Worm (Caenorhabditis elegans) whole organism, midembryonic: ENCODE measurements around the gene srd-33.

Source experiments
- cog-1 ChIP-seq: sonication (generic microtip); optimal IDR thresholded peaks from 2 replicates; lab custom pipeline; 2016; ENCODE audit warnings: missing genetic modification characterization, missing compliant biosample characterization
- flt-1 ChIP-seq: fragments of 200-800 bp; sonication (Bioruptor generic); IDR thresholded peaks from 2 replicates; pipeline ENCODE4 v1.3.6; 2022; ENCODE audit warnings: missing genetic modification characterization, missing compliant biosample characterization
- klf-2 ChIP-seq: fragments of 200-800 bp; sonication (Bioruptor generic); conservative IDR thresholded peaks from 2 replicates; pipeline ENCODE4 v1.3.6; 2022; ENCODE audit warnings: missing genetic modification reagents, missing genetic modification characterization, missing compliant biosample characterization
- med-1 ChIP-seq: sonication (generic microtip); optimal IDR thresholded peaks from 2 replicates; lab custom pipeline; 2017; ENCODE audit warnings: missing genetic modification characterization, mild to moderate bottlenecking, missing compliant biosample characterization, antibody characterized with exemption, missing genetic modification reagents; ENCODE audit not compliant: insufficient read depth
- ref-1 ChIP-seq: fragments of 200-800 bp; sonication (Bioruptor generic); conservative IDR thresholded peaks from 2 replicates; pipeline ENCODE4 v1.3.6; 2022; ENCODE audit warnings: missing genetic modification reagents, missing genetic modification characterization, missing compliant biosample characterization
- tab-1 ChIP-seq: fragments of 200-800 bp; sonication (Bioruptor generic); IDR thresholded peaks from 2 replicates; pipeline ENCODE4 v1.3.6; 2022; ENCODE audit warnings: missing genetic modification characterization, missing compliant biosample characterization
- ztf-29 ChIP-seq: fragments of 200-800 bp; sonication (Bioruptor generic); IDR thresholded peaks from 2 replicates; pipeline ENCODE4 v1.3.6; 2022; ENCODE audit warnings: missing genetic modification reagents, missing genetic modification characterization, missing compliant biosample characterization

ce11 chrV:4920690-4921152 is 48.6 kb downstream of the srd-33 start, which contains the start of the genes C02E7.8 and srh-23:
- TF ChIP-seq med-1 (GFP tag; lab: Kevin White, UChicago): no peak
- no peak for TF ChIP-seq klf-2 (GFP tag; lab: Robert Waterston, UW)
- no peak for TF ChIP-seq cog-1 (tag; lab: Kevin White, UChicago)
- no peak for TF ChIP-seq tab-1 (GFP tag; lab: Robert Waterston, UW)
- no peak for TF ChIP-seq ztf-29 (GFP tag; lab: Robert Waterston, UW)
- no peak for TF ChIP-seq ref-1 (GFP tag; lab: Robert Waterston, UW)
- no peak for TF ChIP-seq flt-1
